Fruit fly (Drosophila melanogaster): Measurements from ENCODE around the gene fw.

- TF ChIP-seq CG7045 (GFP tag; optimal IDR thresholded peaks at IDR 0.05) = no peak
- no peak for TF ChIP-seq bab1 (GFP tag; optimal IDR thresholded peaks at IDR 0.05)
- no peak for TF ChIP-seq CG1620 (GFP tag; optimal IDR thresholded peaks at IDR 0.05)
- TF ChIP-seq cic (GFP tag; optimal IDR thresholded peaks at IDR 0.05) = no peak
- no peak for TF ChIP-seq CG5204 (GFP tag; optimal IDR thresholded peaks at IDR 0.05)
- no peak for TF ChIP-seq Mnt (GFP tag; optimal IDR thresholded peaks at IDR 0.05)
- no peak for TF ChIP-seq cnc (optimal IDR thresholded peaks at IDR 0.05)
- no peak for TF ChIP-seq Clk (GFP tag; optimal IDR thresholded peaks at IDR 0.05)
- no peak for TF ChIP-seq tj (GFP tag; optimal IDR thresholded peaks at IDR 0.05)
- TF ChIP-seq Hr96 (GFP tag; optimal IDR thresholded peaks at IDR 0.05) = no peak
- no peak for TF ChIP-seq ovo (GFP tag; optimal IDR thresholded peaks at IDR 0.05)
Measured at dm6 chrX:12013098-12013493, 9.4 kb upstream of the fw start.

All from whole organism, adult.